Worm (Caenorhabditis elegans) whole organism, L4 larva: ENCODE results near the gene gpcp-2.

Experiments
- F44E2.7 ChIP-seq: fragments of 200-800 bp; sonication (Bioruptor generic); IDR thresholded peaks from 2 replicates; pipeline ENCODE4 v2.1.2; 2022; ENCODE audit warnings: missing genetic modification characterization, missing compliant biosample characterization
- R02D3.7 ChIP-seq: fragments of 150-350 bp; sonication (generic microtip); optimal IDR thresholded peaks from 3 replicates; lab custom pipeline; 2014; ENCODE audit warnings: missing biosample characterization, missing genetic modification characterization
- T20F7.1 ChIP-seq: fragments of 200-800 bp; sonication (Bioruptor generic); optimal IDR thresholded peaks from 2 replicates; lab custom pipeline; 2018; ENCODE audit warnings: mild to moderate bottlenecking, missing genetic modification characterization, missing compliant biosample characterization
- T26A8.4 ChIP-seq: fragments of 200-800 bp; sonication (Bioruptor generic); IDR thresholded peaks from 2 replicates; pipeline ENCODE4 v1.3.6; 2022; ENCODE audit warnings: missing genetic modification characterization, missing compliant biosample characterization
- Y48G9A.11 ChIP-seq: fragments of 200-800 bp; sonication (Bioruptor generic); IDR thresholded peaks from 2 replicates; pipeline ENCODE4 v1.3.6; 2022; ENCODE audit warnings: missing genetic modification reagents, missing genetic modification characterization, missing compliant biosample characterization
- Y75B8A.6 ChIP-seq: fragments of 200-800 bp; sonication (Bioruptor generic); IDR thresholded peaks from 2 replicates; pipeline ENCODE4 v1.3.6; 2022; ENCODE audit warnings: missing genetic modification reagents, missing genetic modification characterization, missing compliant biosample characterization
- ZK337.2 ChIP-seq: fragments of 200-800 bp; sonication (Bioruptor generic); IDR thresholded peaks from 2 replicates; pipeline ENCODE4 v1.3.6; 2022; ENCODE audit warnings: missing genetic modification reagents, missing genetic modification characterization, missing compliant biosample characterization
- ZK546.5 ChIP-seq, 2 experiments: sonication (generic microtip); optimal IDR thresholded peaks; 2 replicates each; lab custom pipeline; 2017; ENCODE audit warnings: missing biosample characterization in 2 of 2, missing genetic modification characterization in 2 of 2
- aly-2 ChIP-seq: sonication (generic microtip); optimal IDR thresholded peaks from 2 replicates; lab custom pipeline; 2018; ENCODE audit warnings: missing biosample characterization, missing genetic modification characterization
- ama-1 ChIP-seq: fragments of 150-350 bp; optimal IDR thresholded peaks from 2 replicates; lab custom pipeline; 2014; ENCODE audit warnings: inconsistent platforms, mixed read lengths
- ceh-28 ChIP-seq: fragments of 150-350 bp; optimal IDR thresholded peaks from 2 replicates; lab custom pipeline; 2014; ENCODE audit warnings: missing biosample characterization, missing genetic modification reagents, missing genetic modification characterization
- ceh-32 ChIP-seq: sonication (generic microtip); optimal IDR thresholded peaks from 2 replicates; lab custom pipeline; 2016; ENCODE audit warnings: mild to moderate bottlenecking, missing genetic modification characterization, missing compliant biosample characterization; ENCODE audit not compliant: poor library complexity
- ctbp-1 ChIP-seq: fragments of 200-800 bp; sonication (Bioruptor generic); IDR thresholded peaks from 2 replicates; pipeline ENCODE4 v1.3.6; 2022; ENCODE audit warnings: missing genetic modification reagents, missing genetic modification characterization, missing compliant biosample characterization
- daf-16 ChIP-seq, 3 experiments: sonication (generic microtip); optimal IDR thresholded peaks; 2 replicates each; lab custom pipeline; 2016 to 2017; ENCODE audit warnings: missing genetic modification characterization in 3 of 3, missing genetic modification reagents in 3 of 3, mild to moderate bottlenecking in 2 of 3, missing compliant biosample characterization in 2 of 3, missing biosample characterization in 1 of 3, moderate library complexity in 1 of 3
- daf-19 ChIP-seq: fragments of 200-800 bp; sonication (Bioruptor generic); conservative IDR thresholded peaks from 2 replicates; pipeline ENCODE4 v1.3.6; 2022; ENCODE audit warnings: missing genetic modification characterization, missing compliant biosample characterization
- dmd-8 ChIP-seq: fragments of 200-800 bp; sonication (Bioruptor generic); IDR thresholded peaks from 2 replicates; pipeline ENCODE4 v1.3.6; 2022; ENCODE audit warnings: missing genetic modification characterization, missing compliant biosample characterization
- dmd-9 ChIP-seq: fragments of 200-800 bp; sonication (Bioruptor generic); IDR thresholded peaks from 2 replicates; pipeline ENCODE4 v1.3.6; 2022; ENCODE audit warnings: missing genetic modification reagents, missing genetic modification characterization, missing compliant biosample characterization
- dpl-1 ChIP-seq: fragments of 150-350 bp; optimal IDR thresholded peaks from 2 replicates; lab custom pipeline; 2014; ENCODE audit warnings: missing biosample characterization, missing genetic modification reagents, missing genetic modification characterization
- duxl-1 ChIP-seq: sonication (generic microtip); optimal IDR thresholded peaks from 2 replicates; lab custom pipeline; 2016; ENCODE audit warnings: mild to moderate bottlenecking, missing genetic modification characterization, moderate library complexity, missing compliant biosample characterization; ENCODE audit not compliant: poor library complexity
- dve-1 ChIP-seq: sonication (generic microtip); optimal IDR thresholded peaks from 2 replicates; lab custom pipeline; 2017; ENCODE audit warnings: antibody characterized with exemption, mild to moderate bottlenecking, missing genetic modification characterization, missing compliant biosample characterization; ENCODE audit not compliant: insufficient read depth
- egl-43 ChIP-seq: fragments of 200-800 bp; sonication (Bioruptor generic); IDR thresholded peaks from 2 replicates; pipeline ENCODE4 v1.3.6; 2022; ENCODE audit warnings: missing genetic modification reagents, missing genetic modification characterization, missing compliant biosample characterization
- lin-1 ChIP-seq: fragments of 200-800 bp; sonication (Bioruptor generic); IDR thresholded peaks from 2 replicates; pipeline ENCODE4 v1.3.6; 2022; ENCODE audit warnings: missing genetic modification reagents, missing genetic modification characterization, missing compliant biosample characterization
- lin-13 ChIP-seq: fragments of 150-350 bp; optimal IDR thresholded peaks from 2 replicates; lab custom pipeline; 2014; ENCODE audit warnings: missing biosample characterization, missing genetic modification reagents, missing genetic modification characterization
- lin-15B ChIP-seq: fragments of 150-350 bp; sonication (generic microtip); optimal IDR thresholded peaks from 3 replicates; lab custom pipeline; 2014; ENCODE audit warnings: missing biosample characterization, missing genetic modification characterization
- lin-29 ChIP-seq: fragments of 200-800 bp; sonication (Bioruptor generic); IDR thresholded peaks from 2 replicates; pipeline ENCODE4 v1.3.6; 2022; ENCODE audit warnings: missing genetic modification reagents, missing genetic modification characterization, missing compliant biosample characterization
- lin-39 ChIP-seq: fragments of 150-350 bp; optimal IDR thresholded peaks from 2 replicates; lab custom pipeline; 2014; ENCODE audit warnings: missing biosample characterization, missing genetic modification reagents, missing genetic modification characterization
- lir-3 ChIP-seq: sonication (generic microtip); optimal IDR thresholded peaks from 2 replicates; lab custom pipeline; 2016; ENCODE audit warnings: mild to moderate bottlenecking, missing genetic modification characterization, missing compliant biosample characterization
- mdt-29 ChIP-seq: fragments of 200-800 bp; sonication (Bioruptor generic); IDR thresholded peaks from 2 replicates; pipeline ENCODE4 v1.3.6; 2022; ENCODE audit warnings: missing genetic modification reagents, missing genetic modification characterization, missing compliant biosample characterization
- mep-1 ChIP-seq: fragments of 150-350 bp; sonication (generic microtip); optimal IDR thresholded peaks from 3 replicates; lab custom pipeline; 2014; ENCODE audit warnings: missing biosample characterization, missing genetic modification characterization
- mes-2 ChIP-seq: sonication (generic microtip); optimal IDR thresholded peaks from 2 replicates; lab custom pipeline; 2016; ENCODE audit warnings: missing genotype, mild to moderate bottlenecking, missing genetic modification characterization, missing compliant biosample characterization; ENCODE audit not compliant: poor library complexity, severe bottlenecking
- mxl-2 ChIP-seq: fragments of 200-800 bp; sonication (Bioruptor generic); conservative IDR thresholded peaks from 2 replicates; pipeline ENCODE4 v1.3.6; 2022; ENCODE audit warnings: missing genetic modification reagents, missing genetic modification characterization, missing compliant biosample characterization
- mxl-3 ChIP-seq: fragments of 200-800 bp; sonication (Bioruptor generic); optimal IDR thresholded peaks from 2 replicates; lab custom pipeline; 2018; ENCODE audit warnings: mild to moderate bottlenecking, missing genetic modification characterization, missing compliant biosample characterization
- nhr-10 ChIP-seq: fragments of 150-350 bp; optimal IDR thresholded peaks from 2 replicates; lab custom pipeline; 2014; ENCODE audit warnings: missing biosample characterization, missing genetic modification characterization
- nhr-111 ChIP-seq: fragments of 200-800 bp; sonication (Bioruptor generic); optimal IDR thresholded peaks from 2 replicates; lab custom pipeline; 2018; ENCODE audit warnings: mild to moderate bottlenecking, missing genetic modification characterization, missing compliant biosample characterization
- nhr-237 ChIP-seq: sonication (generic microtip); optimal IDR thresholded peaks from 2 replicates; lab custom pipeline; 2017; ENCODE audit warnings: missing biosample characterization, missing genetic modification characterization
- nhr-25 ChIP-seq: sonication (generic microtip); optimal IDR thresholded peaks from 2 replicates; lab custom pipeline; 2017; ENCODE audit warnings: missing genetic modification characterization, mild to moderate bottlenecking, missing compliant biosample characterization, antibody characterized with exemption, moderate library complexity, borderline replicate concordance; ENCODE audit not compliant: insufficient read depth
- nhr-28 ChIP-seq: fragments of 150-350 bp; optimal IDR thresholded peaks from 2 replicates; lab custom pipeline; 2014; ENCODE audit warnings: missing biosample characterization, missing genetic modification characterization
- nhr-41 ChIP-seq: fragments of 200-800 bp; sonication (Bioruptor generic); IDR thresholded peaks from 2 replicates; pipeline ENCODE4 v1.3.6; 2022; ENCODE audit warnings: missing genetic modification reagents, missing genetic modification characterization, missing compliant biosample characterization
- nhr-6 ChIP-seq: fragments of 150-350 bp; optimal IDR thresholded peaks from 2 replicates; lab custom pipeline; 2014; ENCODE audit warnings: missing biosample characterization, missing genetic modification characterization
- nhr-76 ChIP-seq: fragments of 150-350 bp; optimal IDR thresholded peaks from 2 replicates; lab custom pipeline; 2014; ENCODE audit warnings: missing biosample characterization, missing genetic modification characterization
- pqm-1 ChIP-seq: sonication (generic microtip); optimal IDR thresholded peaks from 2 replicates; lab custom pipeline; 2017; ENCODE audit warnings: missing biosample characterization, missing genetic modification characterization
- rbr-2 ChIP-seq: sonication (generic microtip); optimal IDR thresholded peaks from 2 replicates; lab custom pipeline; 2016; ENCODE audit warnings: missing genotype, missing genetic modification characterization, missing compliant biosample characterization
- sdz-12 ChIP-seq: fragments of 200-800 bp; sonication (Bioruptor generic); optimal IDR thresholded peaks from 2 replicates; lab custom pipeline; 2018; ENCODE audit warnings: mild to moderate bottlenecking, missing genetic modification characterization, missing compliant biosample characterization
- set-16 ChIP-seq: fragments of 200-800 bp; sonication (Bioruptor generic); IDR thresholded peaks from 2 replicates; pipeline ENCODE4 v1.3.6; 2022; ENCODE audit warnings: missing genetic modification reagents, missing genetic modification characterization, missing compliant biosample characterization
- skn-1 ChIP-seq: fragments of 150-350 bp; optimal IDR thresholded peaks from 2 replicates; lab custom pipeline; 2014; ENCODE audit warnings: missing biosample characterization, missing genetic modification characterization
- snpc-4 ChIP-seq: fragments of 150-350 bp; optimal IDR thresholded peaks from 2 replicates; lab custom pipeline; 2014; ENCODE audit warnings: missing biosample characterization, missing genetic modification characterization
- spr-1 ChIP-seq: sonication (generic microtip); optimal IDR thresholded peaks from 2 replicates; lab custom pipeline; 2016; ENCODE audit warnings: mild to moderate bottlenecking, missing genetic modification characterization, missing compliant biosample characterization
- vab-7 ChIP-seq: fragments of 200-800 bp; sonication (Bioruptor generic); IDR thresholded peaks from 2 replicates; pipeline ENCODE4 v1.3.6; 2022; ENCODE audit warnings: missing genetic modification reagents, missing genetic modification characterization, missing compliant biosample characterization
- zfp-3 ChIP-seq: fragments of 200-800 bp; sonication (Bioruptor generic); conservative IDR thresholded peaks from 2 replicates; pipeline ENCODE4 v1.3.6; 2022; ENCODE audit warnings: missing genetic modification reagents, missing genetic modification characterization, missing compliant biosample characterization
- zip-2 ChIP-seq: fragments of 150-350 bp; optimal IDR thresholded peaks from 2 replicates; lab custom pipeline; 2014; ENCODE audit warnings: missing biosample characterization, missing genetic modification characterization
- ztf-7 ChIP-seq: fragments of 150-350 bp; optimal IDR thresholded peaks from 2 replicates; lab custom pipeline; 2014; ENCODE audit warnings: missing biosample characterization, missing genetic modification characterization

Gene gpcp-2

ce11 chrII:8062334-8062791 is 10.8 kb downstream of the gpcp-2 start, which contains the start of gene ufd-2 (continued):
- TF ChIP-seq R02D3.7 (tag; lab: Kevin White, UChicago) (no peak), T26A8.4 (GFP tag; lab: Robert Waterston, UW) (no peak), pqm-1 (peak; percentile 45), ctbp-1 (GFP tag; lab: Robert Waterston, UW) (no peak), spr-1 (tag; lab: Kevin White, UChicago) (no peak), Y48G9A.11 (no peak), mdt-29 (no peak), nhr-25 (tag; lab: Kevin White, UChicago) (peak; percentile 31), nhr-10 (tag; lab: Kevin White, UChicago) (no peak), mxl-3 (peak; percentile 69), zip-2 (tag; lab: Kevin White, UChicago) (no peak), T20F7.1 (GFP tag; lab: Kevin White, UChicago) (peak; percentile 80), nhr-41 (no peak), Y75B8A.6 (no peak), nhr-111 (GFP tag; lab: Kevin White, UChicago) (no peak), skn-1 (no peak), sdz-12 (GFP tag; lab: Kevin White, UChicago) (no peak), aly-2 (tag; lab: Kevin White, UChicago) (no peak), daf-16 (GFP tag; optimal IDR thresholded peaks at IDR 0.05; lab: Kevin White, UChicago) (no peak), daf-16 (tag; optimal IDR thresholded peaks at IDR 0.05; lab: Kevin White, UChicago) (peak; percentile 64), lin-39 (no peak), rbr-2 (tag; lab: Kevin White, UChicago) (peak; percentile 64), ceh-28 (no peak), lin-1 (GFP tag; lab: Robert Waterston, UW) (no peak), lin-15B (tag; lab: Kevin White, UChicago) (no peak), zfp-3 (GFP tag; lab: Robert Waterston, UW) (no peak), ZK337.2 (GFP tag; lab: Robert Waterston, UW) (no peak), nhr-237 (tag; lab: Kevin White, UChicago) (no peak), dpl-1 (GFP tag; lab: Kevin White, UChicago) (peak; percentile 57), F44E2.7 (GFP tag; lab: Robert Waterston, UW) (no peak), ztf-7 (tag; lab: Kevin White, UChicago) (no peak), mxl-2 (no peak), egl-43 (no peak), mep-1 (peak; percentile 84), dmd-8 (GFP tag; lab: Robert Waterston, UW) (no peak), duxl-1 (tag; lab: Kevin White, UChicago) (no peak), nhr-28 (tag; lab: Kevin White, UChicago) (peak; percentile 50), daf-19 (GFP tag; lab: Robert Waterston, UW) (no peak), dmd-9 (GFP tag; lab: Robert Waterston, UW) (no peak), lin-29 (no peak), dve-1 (tag; lab: Kevin White, UChicago) (peak; percentile 45), lin-13 (peak; percentile 80), set-16 (GFP tag; lab: Robert Waterston, UW) (no peak), ama-1 (lab: Kevin White, UChicago) (no peak), mes-2 (tag; lab: Kevin White, UChicago) (peak; percentile 94), lir-3 (tag; lab: Kevin White, UChicago) (no peak), nhr-6 (peak; percentile 26), snpc-4 (tag; lab: Kevin White, UChicago) (no peak), ceh-32 (tag; lab: Kevin White, UChicago) (no peak), ZK546.5 (tag; optimal IDR thresholded peaks at IDR 0.05; lab: Kevin White, UChicago) (no peak), vab-7 (GFP tag; lab: Robert Waterston, UW) (peak; percentile 50; the same call in 1 of the 2 replicates), nhr-76 (tag; lab: Kevin White, UChicago) (no peak)
